Worm (Caenorhabditis elegans) whole organism, mixed stage, embryonic: ENCODE results near the gene ceh-1.

ENCODE experiments used
- M03D4.4 ChIP-seq: sonication (generic microtip); optimal IDR thresholded peaks from 2 replicates; lab custom pipeline; 2017; ENCODE audit warnings: mild to moderate bottlenecking, missing genetic modification characterization, missing compliant biosample characterization
- blmp-1 ChIP-seq: fragments of 150-350 bp; optimal IDR thresholded peaks from 2 replicates; lab custom pipeline; 2014; ENCODE audit warnings: missing biosample characterization, missing genetic modification characterization
- ceh-39 ChIP-seq: fragments of 150-350 bp; optimal IDR thresholded peaks from 2 replicates; lab custom pipeline; 2014; ENCODE audit warnings: missing biosample characterization, missing genetic modification characterization
- ceh-43 ChIP-seq: fragments of 200-800 bp; sonication (Bioruptor generic); optimal IDR thresholded peaks from 2 replicates; lab custom pipeline; 2018; ENCODE audit warnings: mild to moderate bottlenecking, missing genetic modification characterization, moderate library complexity, missing compliant biosample characterization
- ceh-83 ChIP-seq: fragments of 200-800 bp; sonication (Bioruptor generic); optimal IDR thresholded peaks from 2 replicates; lab custom pipeline; 2018; ENCODE audit warnings: mild to moderate bottlenecking, missing genetic modification characterization, missing compliant biosample characterization
- ces-1 ChIP-seq: fragments of 150-350 bp; optimal IDR thresholded peaks from 2 replicates; lab custom pipeline; 2014; ENCODE audit warnings: missing biosample characterization, missing genetic modification reagents, missing genetic modification characterization
- cnd-1 ChIP-seq: fragments of 200-800 bp; sonication (Bioruptor generic); optimal IDR thresholded peaks from 2 replicates; lab custom pipeline; 2018; ENCODE audit warnings: mild to moderate bottlenecking, missing genetic modification characterization, missing compliant biosample characterization
- drap-1 ChIP-seq: fragments of 200-800 bp; sonication (Bioruptor generic); optimal IDR thresholded peaks from 3 replicates; lab custom pipeline; 2018; ENCODE audit warnings: mild to moderate bottlenecking, missing genetic modification characterization, missing compliant biosample characterization
- elt-1 ChIP-seq: sonication (generic microtip); optimal IDR thresholded peaks from 2 replicates; lab custom pipeline; 2017; ENCODE audit warnings: missing genetic modification characterization, mild to moderate bottlenecking, missing compliant biosample characterization, antibody characterized with exemption, moderate library complexity, borderline replicate concordance; ENCODE audit not compliant: insufficient read depth
- elt-3 ChIP-seq: fragments of 150-350 bp; optimal IDR thresholded peaks from 2 replicates; lab custom pipeline; 2014; ENCODE audit warnings: missing biosample characterization, missing genetic modification characterization
- flh-1 ChIP-seq: fragments of 200-800 bp; sonication (Bioruptor generic); optimal IDR thresholded peaks from 2 replicates; lab custom pipeline; 2018; ENCODE audit warnings: mild to moderate bottlenecking, missing genetic modification characterization, moderate library complexity, missing compliant biosample characterization
- ham-2 ChIP-seq: fragments of 200-800 bp; sonication (Bioruptor generic); optimal IDR thresholded peaks from 2 replicates; lab custom pipeline; 2018; ENCODE audit warnings: mild to moderate bottlenecking, missing genetic modification characterization, missing compliant biosample characterization
- hlh-1 ChIP-seq: fragments of 150-350 bp; optimal IDR thresholded peaks from 2 replicates; lab custom pipeline; 2014; ENCODE audit warnings: missing biosample characterization, missing genetic modification reagents, missing genetic modification characterization
- lin-13 ChIP-seq: fragments of 150-350 bp; optimal IDR thresholded peaks from 2 replicates; lab custom pipeline; 2014; ENCODE audit warnings: missing biosample characterization, missing genetic modification characterization
- lin-32 ChIP-seq: fragments of 200-800 bp; sonication (Bioruptor generic); optimal IDR thresholded peaks from 2 replicates; lab custom pipeline; 2018; ENCODE audit warnings: mild to moderate bottlenecking, missing genetic modification characterization, missing compliant biosample characterization
- lsy-2 ChIP-seq: fragments of 150-350 bp; optimal IDR thresholded peaks from 2 replicates; lab custom pipeline; 2014; ENCODE audit warnings: missing biosample characterization, missing genetic modification characterization
- mab-5 ChIP-seq: fragments of 150-350 bp; optimal IDR thresholded peaks from 2 replicates; lab custom pipeline; 2014; ENCODE audit warnings: missing biosample characterization, missing genetic modification characterization
- nhr-2 ChIP-seq: fragments of 150-350 bp; optimal IDR thresholded peaks from 2 replicates; lab custom pipeline; 2014; ENCODE audit warnings: missing biosample characterization, missing genetic modification characterization
- nhr-237 ChIP-seq: fragments of 150-350 bp; optimal IDR thresholded peaks from 2 replicates; lab custom pipeline; 2014; ENCODE audit warnings: missing biosample characterization, missing genetic modification characterization
- nhr-28 ChIP-seq: fragments of 150-350 bp; optimal IDR thresholded peaks from 2 replicates; lab custom pipeline; 2014; ENCODE audit warnings: missing biosample characterization, missing genetic modification characterization
- nhr-76 ChIP-seq: sonication (generic microtip); optimal IDR thresholded peaks from 2 replicates; lab custom pipeline; 2017; ENCODE audit warnings: missing biosample characterization, missing genetic modification characterization
- pha-4 ChIP-seq: fragments of 150-350 bp; optimal IDR thresholded peaks from 2 replicates; lab custom pipeline; 2018; ENCODE audit warnings: missing biosample characterization, missing genetic modification reagents, missing genetic modification characterization
- sem-2 ChIP-seq: fragments of 200-800 bp; sonication (Bioruptor generic); optimal IDR thresholded peaks from 2 replicates; lab custom pipeline; 2018; ENCODE audit warnings: mild to moderate bottlenecking, missing genetic modification characterization, missing compliant biosample characterization
- snpc-4 ChIP-seq: fragments of 150-350 bp; optimal IDR thresholded peaks from 2 replicates; lab custom pipeline; 2014; ENCODE audit warnings: missing biosample characterization, missing genetic modification characterization
- sptf-1 ChIP-seq: sonication (generic microtip); optimal IDR thresholded peaks from 2 replicates; lab custom pipeline; 2017; ENCODE audit warnings: mild to moderate bottlenecking, missing genetic modification characterization, moderate library complexity, missing compliant biosample characterization
- tbx-8 ChIP-seq: fragments of 200-800 bp; sonication (Bioruptor generic); optimal IDR thresholded peaks from 2 replicates; lab custom pipeline; 2018; ENCODE audit warnings: mild to moderate bottlenecking, missing genetic modification characterization, moderate library complexity, missing compliant biosample characterization
- unc-120 ChIP-seq: sonication (generic microtip); optimal IDR thresholded peaks from 2 replicates; lab custom pipeline; 2017; ENCODE audit warnings: missing genetic modification characterization, missing compliant biosample characterization; ENCODE audit not compliant: poor library complexity, severe bottlenecking
- unc-39 ChIP-seq: fragments of 150-350 bp; optimal IDR thresholded peaks from 2 replicates; lab custom pipeline; 2014; ENCODE audit warnings: missing biosample characterization, missing genetic modification characterization

The ceh-1 gene

DNA sequence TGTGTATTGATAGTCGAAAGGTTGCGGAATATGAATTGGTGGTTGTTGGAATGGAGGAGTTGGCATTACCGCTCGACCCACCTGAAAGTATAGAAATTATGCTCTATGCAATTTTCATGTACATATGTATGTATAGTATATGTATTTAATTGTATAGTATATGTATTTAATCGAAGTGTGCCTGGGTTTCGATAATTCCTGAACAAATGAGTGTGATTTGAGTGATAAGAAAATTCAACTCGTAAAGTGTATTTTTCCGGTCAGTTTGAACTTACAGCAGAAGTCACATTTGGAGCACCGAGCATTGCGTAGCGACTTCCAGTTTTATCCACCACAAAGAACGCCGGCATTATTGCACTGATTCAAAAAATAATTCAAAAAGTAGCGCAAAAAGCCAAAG, 4.7 kb upstream of the ceh-1 start:
- TF ChIP-seq lsy-2 (tag; lab: Kevin White, UChicago) (no peak), lin-32 (GFP tag; lab: Kevin White, UChicago) (no peak), unc-120 (no peak), tbx-8 (GFP tag; lab: Kevin White, UChicago) (no peak)

ce11 chrX:4658303-4658702, 4.3 kb upstream of the ceh-1 start:
- TF ChIP-seq cnd-1 (tag; lab: Kevin White, UChicago) (no peak), lin-32 (GFP tag; lab: Kevin White, UChicago) (no peak), drap-1 (no peak), blmp-1 (tag; lab: Kevin White, UChicago) (no peak), hlh-1 (no peak), ham-2 (GFP tag; lab: Kevin White, UChicago) (no peak), unc-39 (tag; lab: Kevin White, UChicago) (no peak), elt-3 (tag; lab: Kevin White, UChicago) (no peak), ceh-83 (GFP tag; lab: Kevin White, UChicago) (no peak), lin-13 (tag; lab: Kevin White, UChicago) (no peak), mab-5 (tag; lab: Kevin White, UChicago) (no peak), sem-2 (no peak)
- TF ChIP-seq, all 35 proteins: peak for 0

ce11 chrX:4657577-4657976, 3.6 kb upstream of the ceh-1 start:
- TF ChIP-seq ceh-39: no peak
- no peak for TF ChIP-seq tbx-8 (GFP tag; lab: Kevin White, UChicago)
- no peak for TF ChIP-seq lin-13 (tag; lab: Kevin White, UChicago)
- TF ChIP-seq hlh-1: no peak
- no peak for TF ChIP-seq ces-1 (GFP tag; lab: Kevin White, UChicago)
- no peak for TF ChIP-seq M03D4.4 (tag; lab: Kevin White, UChicago)
- no peak for TF ChIP-seq elt-1 (tag; lab: Kevin White, UChicago)
- TF ChIP-seq sptf-1 (tag; lab: Kevin White, UChicago): no peak
- no peak for TF ChIP-seq flh-1 (GFP tag; lab: Kevin White, UChicago)
- no peak for TF ChIP-seq snpc-4 (tag; lab: Kevin White, UChicago)
- TF ChIP-seq nhr-237 (tag; lab: Kevin White, UChicago): no peak
- TF ChIP-seq, all 35 proteins: peak for 0

DNA sequence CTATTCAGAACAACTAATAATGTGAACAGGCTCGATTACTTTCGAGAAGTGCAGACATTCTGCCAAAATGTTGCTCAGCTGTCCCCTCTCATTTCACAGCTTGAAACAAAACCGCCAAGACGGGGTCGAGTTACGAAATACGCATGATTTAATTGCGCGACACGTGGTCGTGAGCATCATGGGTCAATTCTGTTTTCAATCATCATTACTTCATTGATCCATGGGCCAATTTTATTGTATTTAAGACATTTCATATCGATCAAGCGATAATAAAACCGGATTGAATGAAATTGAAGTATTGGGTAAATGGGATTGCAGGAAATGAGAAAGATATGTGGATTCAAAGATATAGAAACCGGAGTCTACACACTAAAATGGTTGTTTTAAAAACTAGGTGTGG, 1.0 kb downstream of the ceh-1 start:
- TF ChIP-seq lsy-2 (tag; lab: Kevin White, UChicago): no peak

DNA sequence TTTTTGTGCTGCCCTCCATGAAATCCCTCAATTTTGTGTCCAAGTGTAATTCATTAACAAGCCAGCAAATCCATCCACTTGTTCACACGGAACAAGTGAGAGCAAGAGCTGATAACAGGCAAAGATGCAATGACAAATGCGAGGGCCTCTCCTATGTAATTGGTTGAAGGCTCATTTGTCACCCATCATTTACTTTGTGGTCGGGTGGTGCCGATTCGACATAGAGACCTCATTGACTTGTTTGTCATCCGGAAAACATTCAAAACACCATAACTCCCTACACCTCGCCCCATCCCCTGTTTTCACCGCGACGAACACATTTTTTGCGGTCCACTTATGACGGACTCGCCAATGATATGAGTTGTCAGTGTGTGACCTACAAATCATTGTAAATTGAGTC, 2.5 kb downstream of the ceh-1 start:
- TF ChIP-seq nhr-76 (tag; lab: Kevin White, UChicago) (no peak), drap-1 (no peak), flh-1 (GFP tag; lab: Kevin White, UChicago) (no peak), snpc-4 (tag; lab: Kevin White, UChicago) (no peak), elt-3 (tag; lab: Kevin White, UChicago) (no peak), lin-13 (tag; lab: Kevin White, UChicago) (no peak), nhr-28 (no peak), ceh-43 (GFP tag; lab: Kevin White, UChicago) (no peak), ces-1 (GFP tag; lab: Kevin White, UChicago) (no peak), elt-1 (tag; lab: Kevin White, UChicago) (no peak), ceh-39 (no peak)

ce11 chrX:4649097-4649496, 4.9 kb downstream of the ceh-1 start, which contains the start of gene ent-5:
Gene ent-5, minus strand, starts transcription at chrX:4649197.
- TF ChIP-seq pha-4 (tag; lab: Kevin White, UChicago): no peak
- TF ChIP-seq nhr-28: no peak
- TF ChIP-seq, all 35 proteins: peak for 0

ce11 chrX:4647104-4647503, 6.9 kb downstream of the ceh-1 start, which contains the start of gene C46C11.4:
Gene C46C11.4, minus strand, starts transcription at chrX:4647204.
- TF ChIP-seq lsy-2 (tag; lab: Kevin White, UChicago) (no peak), nhr-2 (peak; percentile 8)
